Worm (Caenorhabditis elegans) whole organism, midembryonic: ENCODE data around the gene gcs-1.

Experiments
- T22C8.4 ChIP-seq: fragments of 200-800 bp; sonication (Bioruptor generic); IDR thresholded peaks from 2 replicates; pipeline ENCODE4 v1.3.6; 2022; ENCODE audit warnings: missing genetic modification characterization, missing compliant biosample characterization
- cog-1 ChIP-seq: sonication (generic microtip); optimal IDR thresholded peaks from 2 replicates; lab custom pipeline; 2016; ENCODE audit warnings: missing genetic modification characterization, missing compliant biosample characterization
- flt-1 ChIP-seq: fragments of 200-800 bp; sonication (Bioruptor generic); IDR thresholded peaks from 2 replicates; pipeline ENCODE4 v1.3.6; 2022; ENCODE audit warnings: missing genetic modification characterization, missing compliant biosample characterization
- klf-2 ChIP-seq: fragments of 200-800 bp; sonication (Bioruptor generic); conservative IDR thresholded peaks from 2 replicates; pipeline ENCODE4 v1.3.6; 2022; ENCODE audit warnings: missing genetic modification reagents, missing genetic modification characterization, missing compliant biosample characterization
- med-1 ChIP-seq: sonication (generic microtip); optimal IDR thresholded peaks from 2 replicates; lab custom pipeline; 2017; ENCODE audit warnings: missing genetic modification characterization, mild to moderate bottlenecking, missing compliant biosample characterization, antibody characterized with exemption, missing genetic modification reagents; ENCODE audit not compliant: insufficient read depth
- ref-1 ChIP-seq: fragments of 200-800 bp; sonication (Bioruptor generic); conservative IDR thresholded peaks from 2 replicates; pipeline ENCODE4 v1.3.6; 2022; ENCODE audit warnings: missing genetic modification reagents, missing genetic modification characterization, missing compliant biosample characterization
- tab-1 ChIP-seq: fragments of 200-800 bp; sonication (Bioruptor generic); IDR thresholded peaks from 2 replicates; pipeline ENCODE4 v1.3.6; 2022; ENCODE audit warnings: missing genetic modification characterization, missing compliant biosample characterization
- ztf-23 ChIP-seq: fragments of 200-800 bp; sonication (Bioruptor generic); IDR thresholded peaks from 2 replicates; pipeline ENCODE4 v1.3.6; 2022; ENCODE audit warnings: missing genetic modification reagents, missing genetic modification characterization, missing compliant biosample characterization
- ztf-29 ChIP-seq: fragments of 200-800 bp; sonication (Bioruptor generic); IDR thresholded peaks from 2 replicates; pipeline ENCODE4 v1.3.6; 2022; ENCODE audit warnings: missing genetic modification reagents, missing genetic modification characterization, missing compliant biosample characterization

The gcs-1 gene

ce11 chrII:8989444-8989843 lies 48.7 kb downstream of the gcs-1 start, which contains the start of gene C18E9.9:
Gene C18E9.9 (minus strand): TSS chrII:8989544.
- no peak for TF ChIP-seq ztf-29 (GFP tag; lab: Robert Waterston, UW)
- TF ChIP-seq med-1 (GFP tag; lab: Kevin White, UChicago): no peak
- TF ChIP-seq ztf-23: no peak
- TF ChIP-seq T22C8.4 (GFP tag; lab: Robert Waterston, UW): no peak
- TF ChIP-seq klf-2 (GFP tag; lab: Robert Waterston, UW): no peak
- no peak for TF ChIP-seq tab-1

- TF ChIP-seq ztf-29 (GFP tag; lab: Robert Waterston, UW) (no peak), T22C8.4 (GFP tag; lab: Robert Waterston, UW) (no peak), med-1 (GFP tag; lab: Kevin White, UChicago) (no peak), klf-2 (GFP tag; lab: Robert Waterston, UW) (no peak), cog-1 (no peak), flt-1 (GFP tag; lab: Robert Waterston, UW) (no peak), tab-1 (no peak), ref-1 (GFP tag; lab: Robert Waterston, UW) (no peak), ztf-23 (no peak)
These were observed 50.1 kb downstream of the gcs-1 start, which contains the start of gene C18E9.8 for ce11 chrII:8987962-8988361. Gene C18E9.8 (minus strand): TSS chrII:8988062.
